Worm (Caenorhabditis elegans) whole organism, L1 larva: ENCODE results near the gene nlp-3.

Experiments used
- alr-1 ChIP-seq: fragments of 200-800 bp; sonication (Bioruptor generic); optimal IDR thresholded peaks from 2 replicates; lab custom pipeline; 2018; ENCODE audit warnings: borderline replicate concordance, mild to moderate bottlenecking, missing genetic modification characterization, missing compliant biosample characterization
- ama-1 ChIP-seq: fragments of 150-350 bp; optimal IDR thresholded peaks from 2 replicates; lab custom pipeline; 2014
- elt-3 ChIP-seq, 6 experiments: fragments of 150-350 bp in 1 of 6; sonication (generic microtip); optimal IDR thresholded peaks; 2 replicates each; lab custom pipeline; 2017 to 2018; ENCODE audit warnings: missing biosample characterization in 6 of 6, missing genetic modification characterization in 6 of 6, inconsistent platforms in 1 of 6
- fkh-8 ChIP-seq: sonication (generic microtip); optimal IDR thresholded peaks from 2 replicates; lab custom pipeline; 2016; ENCODE audit warnings: mild to moderate bottlenecking, missing genetic modification characterization, missing compliant biosample characterization
- nhr-237 ChIP-seq: fragments of 150-350 bp; optimal IDR thresholded peaks from 2 replicates; lab custom pipeline; 2014; ENCODE audit warnings: missing biosample characterization, missing genetic modification characterization
- snpc-4 ChIP-seq: fragments of 150-350 bp; optimal IDR thresholded peaks from 2 replicates; lab custom pipeline; 2014; ENCODE audit warnings: missing biosample characterization, missing genetic modification characterization
- sox-4 ChIP-seq: sonication (generic microtip); optimal IDR thresholded peaks from 2 replicates; lab custom pipeline; 2016; ENCODE audit warnings: missing genetic modification characterization, missing compliant biosample characterization
- unc-62 ChIP-seq: fragments of 150-350 bp; optimal IDR thresholded peaks from 2 replicates; lab custom pipeline; 2014; ENCODE audit warnings: missing biosample characterization, missing genetic modification reagents, missing genetic modification characterization
- unc-86 ChIP-seq: sonication (generic microtip); optimal IDR thresholded peaks from 2 replicates; lab custom pipeline; 2016; ENCODE audit warnings: missing genetic modification characterization, missing compliant biosample characterization
- zag-1 ChIP-seq: fragments of 150-350 bp; optimal IDR thresholded peaks from 2 replicates; lab custom pipeline; 2014; ENCODE audit warnings: missing biosample characterization, missing genetic modification characterization
- ztf-11 ChIP-seq, 2 experiments: sonication (generic microtip); optimal IDR thresholded peaks; 2 replicates each; lab custom pipeline; 2016 to 2017; ENCODE audit warnings: missing genetic modification characterization in 2 of 2, missing biosample characterization in 1 of 2, missing compliant biosample characterization in 1 of 2

ce11 chrX:13216802-13217201, 38.6 kb upstream of the nlp-3 start, which contains the start of gene R12H7.4:
- TF ChIP-seq ama-1 (lab: Kevin White, UChicago) (no peak), sox-4 (tag; lab: Kevin White, UChicago) (no peak), nhr-237 (no peak), snpc-4 (tag; lab: Kevin White, UChicago) (no peak), unc-62 (no peak), alr-1 (no peak), ztf-11 (tag; optimal IDR thresholded peaks at IDR 0.05; lab: Kevin White, UChicago) (no peak), unc-86 (tag; lab: Kevin White, UChicago) (no peak), fkh-8 (tag; lab: Kevin White, UChicago) (no peak), zag-1 (no peak), elt-3 (tag; optimal IDR thresholded peaks at IDR 0.05; lab: Kevin White, UChicago) (no peak)
